Worm (Caenorhabditis elegans): ENCODE data around the gene del-10.

ce11 chrII:6501420-6501819 lies 19.5 kb upstream of the del-10 start, which contains the start of gene R05G9.3:
- TF ChIP-seq him-1 (tag; optimal IDR thresholded peaks at IDR 0.05) (no peak), dao-5 (tag; optimal IDR thresholded peaks at IDR 0.05) (no peak), W03F9.2 (tag; optimal IDR thresholded peaks at IDR 0.05) (no peak)
